Fruit fly (Drosophila melanogaster) ovary, adult (tissue): ENCODE data around the gene eIF3a.

Experiments
- CG17801 ChIP-seq: fragments of 200-800 bp; optimal IDR thresholded peaks from 2 replicates; lab custom pipeline; 2019; ENCODE audit warnings: missing biosample characterization, mild to moderate bottlenecking, missing genetic modification characterization, moderate library complexity; ENCODE audit not compliant: partially characterized antibody

The eIF3a gene

dm6 chr3R:4407325-4407724, 26.4 kb downstream of the eIF3a start:
- TF ChIP-seq CG17801 (GFP tag; lab: Kevin White, UChicago), result no peak

dm6 chr3R:4403706-4404392, 29.8 kb downstream of the eIF3a start:
- no peak for TF ChIP-seq CG17801 (GFP tag; lab: Kevin White, UChicago)

- peak; percentile 62 for TF ChIP-seq CG17801 (GFP tag; lab: Kevin White, UChicago)
Observed at dm6 chr3R:4402884-4403705, 30.6 kb downstream of the eIF3a start, which contains the start of gene lost. Gene lost, plus strand, starts transcription at chr3R:4403076.

- TF ChIP-seq CG17801 (GFP tag; lab: Kevin White, UChicago), result no peak
Observed at dm6 chr3R:4401977-4402589, 31.6 kb downstream of the eIF3a start, which contains the start of gene CG9853. Gene CG9853, minus strand, starts transcription at chr3R:4402027.

- no peak for TF ChIP-seq CG17801 (GFP tag; lab: Kevin White, UChicago)
Observed at dm6 chr3R:4400497-4400833, 33.2 kb downstream of the eIF3a start, which contains the start of gene CG14647. Gene CG14647, plus strand, starts transcription at chr3R:4400510.

dm6 chr3R:4399810-4400496, 33.7 kb downstream of the eIF3a start:
- TF ChIP-seq CG17801 (GFP tag; lab: Kevin White, UChicago), result no peak

dm6 chr3R:4397403-4398079, 36.2 kb downstream of the eIF3a start, which contains the start of gene CG9855:
Gene CG9855, minus strand, starts transcription at chr3R:4397875.
- no peak for TF ChIP-seq CG17801 (GFP tag; lab: Kevin White, UChicago)

dm6 chr3R:4394654-4395581, 38.8 kb downstream of the eIF3a start:
- peak; percentile 93 for TF ChIP-seq CG17801 (GFP tag; lab: Kevin White, UChicago)

- peak; percentile 8 for TF ChIP-seq CG17801 (GFP tag; lab: Kevin White, UChicago)
Observed at dm6 chr3R:4394117-4394516, 39.6 kb downstream of the eIF3a start, which contains the start of gene CG34112. Gene CG34112, minus strand, starts transcription at chr3R:4394259.

dm6 chr3R:4390133-4390532, 43.6 kb downstream of the eIF3a start, which contains the start of gene CG14646:
Gene CG14646, plus strand, starts transcription at chr3R:4390366.
- no peak for TF ChIP-seq CG17801 (GFP tag; lab: Kevin White, UChicago)

dm6 chr3R:4387490-4387889, 46.2 kb downstream of the eIF3a start, which contains the start of gene tub:
Gene tub, plus strand, starts transcription at chr3R:4387742.
- peak; percentile 14 for TF ChIP-seq CG17801 (GFP tag; lab: Kevin White, UChicago)

dm6 chr3R:4382165-4382564, 51.5 kb downstream of the eIF3a start:
- TF ChIP-seq CG17801 (GFP tag; lab: Kevin White, UChicago), result no peak
